Worm (Caenorhabditis elegans): ENCODE measurements around the gene Y25C1A.6.

- TF ChIP-seq nhr-67 (tag; optimal IDR thresholded peaks at IDR 0.05) (no peak), nhr-11 (tag; optimal IDR thresholded peaks at IDR 0.05) (no peak), nhr-237 (tag; optimal IDR thresholded peaks at IDR 0.05) (no peak), fkh-2 (tag; optimal IDR thresholded peaks at IDR 0.05) (no peak), ama-1 (optimal IDR thresholded peaks at IDR 0.05) (no peak), snpc-4 (tag; optimal IDR thresholded peaks at IDR 0.05) (no peak), egl-27 (tag; optimal IDR thresholded peaks at IDR 0.05) (no peak), fkh-10 (GFP tag; optimal IDR thresholded peaks at IDR 0.05) (no peak), nfya-1 (tag; optimal IDR thresholded peaks at IDR 0.05; ENCODE audit: insufficient read depth) (no peak), R02D3.7 (tag; optimal IDR thresholded peaks at IDR 0.05) (no peak)
Observed at ce11 chrII:3050703-3051102, 10.2 kb upstream of the Y25C1A.6 start, which contains the start of gene sri-31.

Data from whole organism, L3 larva.